Worm (Caenorhabditis elegans) whole organism, L3 larva: ENCODE data around the gene evl-14.

Source experiments
- nhr-76 ChIP-seq: fragments of 150-350 bp; sonication (generic microtip); optimal IDR thresholded peaks from 5 replicates; lab custom pipeline; 2014; ENCODE audit warnings: missing biosample characterization, missing genetic modification characterization
- pha-4 ChIP-seq: fragments of 150-350 bp; optimal IDR thresholded peaks from 2 replicates; lab custom pipeline; 2014; ENCODE audit warnings: missing biosample characterization, missing genetic modification reagents, missing genetic modification characterization
- pqm-1 ChIP-seq: fragments of 150-350 bp; optimal IDR thresholded peaks from 2 replicates; lab custom pipeline; 2017; ENCODE audit warnings: missing biosample characterization, missing genetic modification characterization, inconsistent platforms
- skn-1 ChIP-seq: fragments of 150-350 bp; optimal IDR thresholded peaks from 2 replicates; lab custom pipeline; 2014; ENCODE audit warnings: missing biosample characterization, missing genetic modification characterization
- unc-39 ChIP-seq: sonication (generic microtip); optimal IDR thresholded peaks from 4 replicates; lab custom pipeline; 2017; ENCODE audit warnings: missing biosample characterization, missing genetic modification characterization

DNA sequence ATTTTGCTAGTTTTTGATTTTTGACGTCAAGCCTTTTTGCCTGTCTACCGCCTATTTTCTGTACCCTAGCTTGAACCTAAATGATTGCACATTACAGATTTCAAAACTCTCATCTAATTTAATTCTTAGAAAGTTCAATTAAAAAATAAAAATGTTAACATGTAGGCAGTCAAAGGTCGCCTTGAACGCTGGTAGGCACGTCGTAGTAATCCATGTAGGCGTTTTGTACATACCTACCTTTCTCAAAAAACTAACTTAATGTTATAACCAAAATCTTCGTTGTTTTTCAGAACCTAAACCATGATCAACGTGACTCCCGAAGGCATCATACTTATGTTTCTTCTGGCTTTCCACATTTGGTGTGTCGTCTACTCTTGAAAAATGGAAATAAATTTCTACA is 10.9 kb upstream of the evl-14 start, which contains the start of gene H38K22.9:
- TF ChIP-seq skn-1 (tag; lab: Kevin White, UChicago) (no peak), unc-39 (tag; lab: Kevin White, UChicago) (no peak), pha-4 (tag; lab: Kevin White, UChicago) (no peak), nhr-76 (no peak), pqm-1 (tag; lab: Kevin White, UChicago) (no peak)
